Worm (Caenorhabditis elegans) whole organism, L3 larva: ENCODE measurements around the gene srw-95.

Experiments used
- R02D3.7 ChIP-seq: fragments of 150-350 bp; optimal IDR thresholded peaks from 2 replicates; lab custom pipeline; 2014; ENCODE audit warnings: missing biosample characterization, missing genetic modification characterization
- aly-2 ChIP-seq: fragments of 150-350 bp; optimal IDR thresholded peaks from 2 replicates; lab custom pipeline; 2014; ENCODE audit warnings: missing biosample characterization, missing genetic modification characterization
- ama-1 ChIP-seq: fragments of 150-350 bp; optimal IDR thresholded peaks from 2 replicates; lab custom pipeline; 2018
- ceh-16 ChIP-seq: sonication (generic microtip); optimal IDR thresholded peaks from 2 replicates; lab custom pipeline; 2017; ENCODE audit warnings: missing biosample characterization, missing genetic modification characterization
- ceh-28 ChIP-seq: fragments of 150-350 bp; optimal IDR thresholded peaks from 2 replicates; lab custom pipeline; 2014; ENCODE audit warnings: missing biosample characterization, missing genetic modification reagents, missing genetic modification characterization
- ceh-82 ChIP-seq: fragments of 150-350 bp; optimal IDR thresholded peaks from 2 replicates; lab custom pipeline; 2014; ENCODE audit warnings: missing biosample characterization, missing genetic modification characterization
- ceh-9 ChIP-seq: sonication (generic microtip); optimal IDR thresholded peaks from 2 replicates; lab custom pipeline; 2018; ENCODE audit warnings: missing biosample characterization, missing genetic modification characterization
- egl-27 ChIP-seq: sonication (generic microtip); optimal IDR thresholded peaks from 4 replicates; lab custom pipeline; 2017; ENCODE audit warnings: missing biosample characterization, missing genetic modification reagents, missing genetic modification characterization
- egl-5 ChIP-seq: fragments of 150-350 bp; optimal IDR thresholded peaks from 2 replicates; lab custom pipeline; 2017; ENCODE audit warnings: missing biosample characterization, missing genetic modification reagents, missing genetic modification characterization, inconsistent platforms
- elt-1 ChIP-seq: fragments of 150-350 bp; optimal IDR thresholded peaks from 2 replicates; lab custom pipeline; 2014; ENCODE audit warnings: missing biosample characterization, missing genetic modification characterization
- elt-2 ChIP-seq: sonication (generic microtip); optimal IDR thresholded peaks from 2 replicates; lab custom pipeline; 2016; ENCODE audit warnings: missing genetic modification reagents, mild to moderate bottlenecking, missing genetic modification characterization, missing compliant biosample characterization
- elt-3 ChIP-seq, 3 experiments: fragments of 150-350 bp in 1 of 3; sonication (generic microtip) in 2 of 3; optimal IDR thresholded peaks; 2 replicates in 2 of 3; 4 replicates in 1 of 3; lab custom pipeline; 2014 to 2017; ENCODE audit warnings: missing biosample characterization in 3 of 3, missing genetic modification characterization in 3 of 3
- fkh-10 ChIP-seq: sonication (generic microtip); optimal IDR thresholded peaks from 2 replicates; lab custom pipeline; 2017; ENCODE audit warnings: missing biosample characterization, missing genetic modification reagents, missing genetic modification characterization
- fkh-2 ChIP-seq: fragments of 150-350 bp; optimal IDR thresholded peaks from 2 replicates; lab custom pipeline; 2014; ENCODE audit warnings: missing biosample characterization, missing genetic modification reagents, missing genetic modification characterization
- hmg-11 ChIP-seq: sonication (generic microtip); optimal IDR thresholded peaks from 2 replicates; lab custom pipeline; 2016; ENCODE audit warnings: missing genetic modification characterization, missing compliant biosample characterization
- lin-15B ChIP-seq: fragments of 150-350 bp; optimal IDR thresholded peaks from 2 replicates; lab custom pipeline; 2014; ENCODE audit warnings: missing biosample characterization, missing genetic modification characterization
- lin-39 ChIP-seq: fragments of 150-350 bp; optimal IDR thresholded peaks from 2 replicates; lab custom pipeline; 2018; ENCODE audit warnings: missing biosample characterization, missing genetic modification reagents, missing genetic modification characterization
- lsy-12 ChIP-seq: sonication (generic microtip); optimal IDR thresholded peaks from 2 replicates; lab custom pipeline; 2016; ENCODE audit warnings: mild to moderate bottlenecking, missing genetic modification characterization, missing compliant biosample characterization
- mdl-1 ChIP-seq: fragments of 150-350 bp; optimal IDR thresholded peaks from 2 replicates; lab custom pipeline; 2014; ENCODE audit warnings: missing biosample characterization, missing genetic modification characterization
- nfya-1 ChIP-seq: sonication (generic microtip); optimal IDR thresholded peaks from 2 replicates; lab custom pipeline; 2017; ENCODE audit warnings: missing genetic modification characterization, mild to moderate bottlenecking, missing compliant biosample characterization, antibody characterized with exemption, moderate library complexity; ENCODE audit not compliant: insufficient read depth
- nhr-11 ChIP-seq: fragments of 150-350 bp; optimal IDR thresholded peaks from 2 replicates; lab custom pipeline; 2014; ENCODE audit warnings: missing biosample characterization, missing genetic modification characterization
- nhr-25 ChIP-seq: sonication (generic microtip); optimal IDR thresholded peaks from 2 replicates; lab custom pipeline; 2017; ENCODE audit warnings: missing biosample characterization, missing genetic modification characterization
- nhr-28 ChIP-seq: fragments of 150-350 bp; optimal IDR thresholded peaks from 2 replicates; lab custom pipeline; 2014; ENCODE audit warnings: missing biosample characterization, missing genetic modification characterization
- nhr-43 ChIP-seq: sonication (generic microtip); optimal IDR thresholded peaks from 2 replicates; lab custom pipeline; 2016; ENCODE audit warnings: mild to moderate bottlenecking, missing genetic modification characterization, missing compliant biosample characterization; ENCODE audit not compliant: poor library complexity, severe bottlenecking
- nhr-67 ChIP-seq: fragments of 150-350 bp; optimal IDR thresholded peaks from 2 replicates; lab custom pipeline; 2014; ENCODE audit warnings: missing biosample characterization, missing genetic modification characterization
- nhr-76 ChIP-seq: fragments of 150-350 bp; sonication (generic microtip); optimal IDR thresholded peaks from 5 replicates; lab custom pipeline; 2014; ENCODE audit warnings: missing biosample characterization, missing genetic modification characterization
- nhr-77 ChIP-seq: fragments of 150-350 bp; optimal IDR thresholded peaks from 2 replicates; lab custom pipeline; 2014; ENCODE audit warnings: missing biosample characterization, missing genetic modification characterization
- pha-4 ChIP-seq: fragments of 150-350 bp; optimal IDR thresholded peaks from 2 replicates; lab custom pipeline; 2014; ENCODE audit warnings: missing biosample characterization, missing genetic modification reagents, missing genetic modification characterization
- pqm-1 ChIP-seq: fragments of 150-350 bp; optimal IDR thresholded peaks from 2 replicates; lab custom pipeline; 2017; ENCODE audit warnings: missing biosample characterization, missing genetic modification characterization, inconsistent platforms
- skn-1 ChIP-seq: fragments of 150-350 bp; optimal IDR thresholded peaks from 2 replicates; lab custom pipeline; 2014; ENCODE audit warnings: missing biosample characterization, missing genetic modification characterization
- tbx-2 ChIP-seq: sonication (generic microtip); optimal IDR thresholded peaks from 2 replicates; lab custom pipeline; 2016; ENCODE audit warnings: mild to moderate bottlenecking, missing genetic modification characterization, missing compliant biosample characterization
- unc-39 ChIP-seq: sonication (generic microtip); optimal IDR thresholded peaks from 4 replicates; lab custom pipeline; 2017; ENCODE audit warnings: missing biosample characterization, missing genetic modification characterization
- zag-1 ChIP-seq: fragments of 150-350 bp; optimal IDR thresholded peaks from 2 replicates; lab custom pipeline; 2014; ENCODE audit warnings: missing biosample characterization, missing genetic modification characterization
- ztf-11 ChIP-seq: fragments of 150-350 bp; optimal IDR thresholded peaks from 2 replicates; lab custom pipeline; 2014; ENCODE audit warnings: missing biosample characterization, missing genetic modification characterization
- ztf-4 ChIP-seq: fragments of 150-350 bp; optimal IDR thresholded peaks from 2 replicates; lab custom pipeline; 2014; ENCODE audit warnings: missing biosample characterization, missing genetic modification characterization

srw-95 gene

DNA sequence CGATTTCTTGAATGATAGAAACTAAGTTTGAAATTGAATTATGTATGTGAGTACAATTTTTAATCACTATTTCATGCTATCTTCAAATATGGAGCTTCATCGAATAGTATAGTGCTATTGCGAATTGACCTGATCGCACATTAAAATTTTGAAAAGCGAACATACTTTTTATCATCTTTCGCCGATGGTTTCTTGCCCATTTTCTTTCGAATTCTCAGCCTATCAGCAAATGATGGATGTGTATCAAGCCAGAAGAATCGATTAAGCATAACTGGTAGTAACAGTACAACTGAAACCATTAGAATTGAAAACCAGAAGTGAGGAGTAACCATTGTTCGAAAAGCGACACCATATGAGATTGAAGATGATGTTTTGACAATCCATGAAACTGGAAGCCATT, 17.8 kb downstream of the srw-95 start:
- TF ChIP-seq skn-1 (tag; lab: Kevin White, UChicago): no peak
- no peak for TF ChIP-seq ceh-16
- no peak for TF ChIP-seq ceh-28
- no peak for TF ChIP-seq fkh-10
- no peak for TF ChIP-seq zag-1
- no peak for TF ChIP-seq nhr-67 (tag; lab: Kevin White, UChicago)
- no peak for TF ChIP-seq nhr-43
- TF ChIP-seq lsy-12: no peak
- TF ChIP-seq nhr-76 (tag; lab: Kevin White, UChicago): no peak
- no peak for TF ChIP-seq ceh-82 (tag; lab: Kevin White, UChicago)
- TF ChIP-seq nhr-11 (tag; lab: Kevin White, UChicago): no peak
- no peak for TF ChIP-seq tbx-2 (tag; lab: Kevin White, UChicago)
- TF ChIP-seq mdl-1 (tag; lab: Kevin White, UChicago): no peak

DNA sequence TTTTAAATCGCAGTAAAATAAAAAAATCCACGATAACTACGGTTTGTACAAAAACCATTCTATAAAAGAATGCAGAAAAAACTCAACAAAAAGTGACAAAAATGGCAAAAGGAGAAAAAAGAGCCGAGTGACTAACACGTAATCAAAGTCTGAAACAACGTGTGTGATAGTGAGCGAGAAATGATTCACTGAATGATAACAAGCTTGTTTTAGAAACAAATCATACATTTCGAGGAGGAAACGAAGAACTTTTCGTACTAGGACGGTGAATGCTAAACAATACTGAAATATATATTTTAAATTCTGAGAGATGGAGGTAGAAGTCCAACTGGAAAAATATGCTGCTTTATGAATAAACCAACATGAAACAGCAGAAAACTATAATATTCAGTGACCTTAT, 30.2 kb downstream of the srw-95 start:
- TF ChIP-seq elt-2 (tag; lab: Kevin White, UChicago): peak; percentile 61
- peak; percentile 65 for TF ChIP-seq pqm-1 (tag; lab: Kevin White, UChicago)
- TF ChIP-seq ceh-82 (tag; lab: Kevin White, UChicago): no peak
- TF ChIP-seq nhr-28 (tag; lab: Kevin White, UChicago): no peak

DNA sequence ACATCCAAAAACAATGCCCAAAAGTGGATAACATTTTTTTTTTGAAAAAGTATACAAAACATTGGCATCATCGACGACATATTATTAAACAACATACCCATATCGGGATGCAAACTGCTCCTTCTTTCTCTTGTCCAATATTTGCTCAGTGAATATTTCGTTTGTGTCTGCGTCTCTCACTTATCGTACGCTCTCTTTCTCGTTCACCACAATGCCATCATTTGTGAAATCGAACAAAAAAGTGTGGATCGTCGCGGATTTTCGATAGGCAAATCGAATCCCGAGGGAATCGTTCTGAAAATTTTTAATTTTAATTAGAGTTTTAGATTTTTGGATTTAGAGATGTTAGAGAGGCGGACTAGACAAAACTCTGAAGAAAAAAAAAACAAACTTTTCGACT, 34.9 kb downstream of the srw-95 start, which contains the start of gene tat-2:
TSS of gene tat-2 (minus strand) at position 101 of the 400 bp plus-strand sequence.
- peak; percentile 58 for TF ChIP-seq pha-4 (tag; lab: Kevin White, UChicago)
- TF ChIP-seq ama-1: no peak
- no peak for TF ChIP-seq pqm-1 (tag; lab: Kevin White, UChicago)
- no peak for TF ChIP-seq ceh-9
- no peak for TF ChIP-seq aly-2 (tag; lab: Kevin White, UChicago)
- TF ChIP-seq nhr-77: no peak

DNA sequence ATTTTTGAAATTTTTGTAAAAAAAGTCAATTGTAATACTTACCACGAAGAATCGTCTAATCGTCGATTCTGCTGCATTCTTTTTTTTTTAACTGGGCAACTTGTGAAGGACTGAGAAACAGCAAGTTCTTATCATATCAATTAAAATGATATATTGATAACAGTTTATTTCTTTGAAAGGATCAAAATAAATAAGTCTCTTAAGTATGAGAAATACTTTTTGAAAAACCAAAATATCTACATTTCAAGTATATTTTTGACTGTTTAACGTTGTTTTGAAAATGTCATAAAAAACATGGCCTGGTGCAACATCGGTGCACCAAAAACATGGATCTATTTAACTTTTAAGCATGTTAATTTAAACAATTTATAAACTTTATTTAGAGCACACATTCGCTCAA, 44.3 kb downstream of the srw-95 start, which contains the start of gene Y17G9A.2:
TSS of gene Y17G9A.2 (minus strand) at position 101 of the 400 bp plus-strand sequence.
- TF ChIP-seq nhr-28 (tag; lab: Kevin White, UChicago) (no peak), fkh-2 (no peak), lin-15B (no peak), nhr-67 (tag; lab: Kevin White, UChicago) (no peak), pqm-1 (tag; lab: Kevin White, UChicago) (no peak), unc-39 (tag; lab: Kevin White, UChicago) (no peak), nhr-76 (tag; lab: Kevin White, UChicago) (no peak), ztf-4 (tag; lab: Kevin White, UChicago) (no peak), ceh-9 (no peak), nhr-25 (tag; lab: Kevin White, UChicago) (no peak), lin-39 (tag; lab: Kevin White, UChicago) (no peak), elt-2 (tag; lab: Kevin White, UChicago) (no peak)

DNA sequence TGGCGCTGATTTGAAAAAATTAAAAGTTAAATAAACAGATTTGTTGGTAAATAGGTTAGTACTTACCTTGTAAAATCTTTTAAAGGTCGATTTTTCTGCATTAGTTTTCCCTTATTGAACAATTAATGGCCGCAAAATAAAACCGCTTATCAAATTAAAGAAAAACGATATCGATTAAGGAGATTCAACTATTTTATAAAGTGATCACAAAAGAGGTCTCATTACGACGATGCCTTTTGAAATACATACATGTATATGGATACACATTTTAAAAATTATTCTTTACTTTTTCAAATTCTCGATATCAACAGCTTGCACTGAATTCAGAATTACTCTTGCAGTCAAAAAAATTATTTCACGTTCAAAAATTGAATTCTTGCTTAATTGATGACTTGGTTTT, 46.7 kb downstream of the srw-95 start, which contains the start of gene Y17G9A.3:
TSS of gene Y17G9A.3 (minus strand) at position 101 of the 400 bp plus-strand sequence.
- no peak for TF ChIP-seq ama-1
- TF ChIP-seq egl-27 (tag; lab: Kevin White, UChicago): no peak
- TF ChIP-seq egl-5 (tag; lab: Kevin White, UChicago): no peak
- TF ChIP-seq hmg-11 (tag; lab: Kevin White, UChicago): no peak
- no peak for TF ChIP-seq ztf-11 (tag; lab: Kevin White, UChicago)
- TF ChIP-seq R02D3.7: no peak
- no peak for TF ChIP-seq pha-4 (tag; lab: Kevin White, UChicago)
- TF ChIP-seq ceh-28: no peak
- TF ChIP-seq fkh-10: no peak
- no peak for TF ChIP-seq mdl-1 (tag; lab: Kevin White, UChicago)
- no peak for TF ChIP-seq unc-39 (tag; lab: Kevin White, UChicago)
- no peak for TF ChIP-seq nhr-77
- TF ChIP-seq nfya-1: no peak
- TF ChIP-seq fkh-2: no peak
- TF ChIP-seq elt-3 (tag; optimal IDR thresholded peaks at IDR 0.05; lab: Kevin White, UChicago): no peak
- TF ChIP-seq tbx-2 (tag; lab: Kevin White, UChicago): no peak
- no peak for TF ChIP-seq nhr-67 (tag; lab: Kevin White, UChicago)
- TF ChIP-seq elt-1 (tag; lab: Kevin White, UChicago): no peak
- no peak for TF ChIP-seq zag-1
